Worm (Caenorhabditis elegans) whole organism, L1 larva: Measurements from ENCODE around the gene ZC239.21.
"Not testable (repeated sequence)": the region's sequence is repeated elsewhere in the genome, so short reads cannot be mapped to it uniquely, and the experiment has no call there.

Experiments used
- aly-2 ChIP-seq: fragments of 150-350 bp; optimal IDR thresholded peaks from 2 replicates; lab custom pipeline; 2014; ENCODE audit warnings: missing biosample characterization, missing genetic modification characterization
- ama-1 ChIP-seq: fragments of 150-350 bp; optimal IDR thresholded peaks from 2 replicates; lab custom pipeline; 2014
- blmp-1 ChIP-seq: fragments of 150-350 bp; optimal IDR thresholded peaks from 2 replicates; lab custom pipeline; 2014; ENCODE audit warnings: missing biosample characterization, missing genetic modification characterization
- ceh-63 ChIP-seq: fragments of 200-800 bp; sonication (Bioruptor generic); optimal IDR thresholded peaks from 2 replicates; lab custom pipeline; 2018; ENCODE audit warnings: mild to moderate bottlenecking, missing genetic modification characterization, missing compliant biosample characterization
- ceh-90 ChIP-seq: sonication (generic microtip); optimal IDR thresholded peaks from 2 replicates; lab custom pipeline; 2016; ENCODE audit warnings: missing genetic modification characterization, missing compliant biosample characterization
- dpl-1 ChIP-seq, 3 experiments: fragments of 150-350 bp in 2 of 3; sonication (generic microtip) in 1 of 3; optimal IDR thresholded peaks; 2 replicates each; lab custom pipeline; 2014 to 2017; ENCODE audit warnings: missing biosample characterization in 3 of 3, missing genetic modification characterization in 3 of 3, missing genetic modification reagents in 3 of 3
- dsc-1 ChIP-seq: sonication (generic microtip); optimal IDR thresholded peaks from 2 replicates; lab custom pipeline; 2016; ENCODE audit warnings: mild to moderate bottlenecking, missing genetic modification characterization, missing compliant biosample characterization
- egl-27 ChIP-seq, 2 experiments: fragments of 150-350 bp in 1 of 2; sonication (generic microtip); optimal IDR thresholded peaks; 3 replicates each; lab custom pipeline; 2017 to 2018; ENCODE audit warnings: missing biosample characterization in 2 of 2, missing genetic modification characterization in 2 of 2, missing genetic modification reagents in 2 of 2
- elt-2 ChIP-seq: sonication (generic microtip); optimal IDR thresholded peaks from 2 replicates; lab custom pipeline; 2016; ENCODE audit warnings: missing genetic modification characterization, mild to moderate bottlenecking, inconsistent platforms, missing compliant biosample characterization, missing genetic modification reagents
- fkh-10 ChIP-seq: sonication (generic microtip); optimal IDR thresholded peaks from 2 replicates; lab custom pipeline; 2017; ENCODE audit warnings: missing biosample characterization, missing genetic modification reagents, missing genetic modification characterization
- fkh-4 ChIP-seq: sonication (generic microtip); optimal IDR thresholded peaks from 2 replicates; lab custom pipeline; 2016; ENCODE audit warnings: missing compliant biosample characterization, missing genetic modification characterization, borderline replicate concordance
- fkh-8 ChIP-seq: sonication (generic microtip); optimal IDR thresholded peaks from 2 replicates; lab custom pipeline; 2016; ENCODE audit warnings: mild to moderate bottlenecking, missing genetic modification characterization, missing compliant biosample characterization
- fos-1 ChIP-seq: fragments of 150-350 bp; optimal IDR thresholded peaks from 2 replicates; lab custom pipeline; 2014; ENCODE audit warnings: missing biosample characterization, missing genetic modification characterization
- irx-1 ChIP-seq: sonication (generic microtip); optimal IDR thresholded peaks from 2 replicates; lab custom pipeline; 2016; ENCODE audit warnings: missing genetic modification characterization, missing compliant biosample characterization
- isw-1 ChIP-seq: fragments of 200-800 bp; sonication (Bioruptor generic); IDR thresholded peaks from 2 replicates; pipeline ENCODE4 v1.3.6; 2022; ENCODE audit warnings: missing genetic modification characterization, missing compliant biosample characterization
- jun-1 ChIP-seq: fragments of 150-350 bp; optimal IDR thresholded peaks from 2 replicates; lab custom pipeline; 2014; ENCODE audit warnings: missing biosample characterization, missing genetic modification reagents, missing genetic modification characterization
- lin-13 ChIP-seq: fragments of 150-350 bp; optimal IDR thresholded peaks from 2 replicates; lab custom pipeline; 2014; ENCODE audit warnings: missing biosample characterization, missing genetic modification reagents, missing genetic modification characterization
- lin-15B ChIP-seq: fragments of 150-350 bp; sonication (generic microtip); optimal IDR thresholded peaks from 3 replicates; lab custom pipeline; 2014; ENCODE audit warnings: missing biosample characterization, missing genetic modification characterization
- lin-39 ChIP-seq: fragments of 150-350 bp; optimal IDR thresholded peaks from 2 replicates; lab custom pipeline; 2014; ENCODE audit warnings: missing biosample characterization, missing genetic modification reagents, missing genetic modification characterization
- lsy-2 ChIP-seq, 2 experiments: fragments of 150-350 bp; optimal IDR thresholded peaks; 2 replicates each; lab custom pipeline; 2014; ENCODE audit warnings: missing biosample characterization in 2 of 2, missing genetic modification characterization in 2 of 2
- mab-9 ChIP-seq: fragments of 200-800 bp; sonication (Bioruptor generic); IDR thresholded peaks from 2 replicates; pipeline ENCODE4 v1.3.6; 2022; ENCODE audit warnings: missing genetic modification reagents, missing genetic modification characterization, missing compliant biosample characterization
- mep-1 ChIP-seq: fragments of 150-350 bp; optimal IDR thresholded peaks from 2 replicates; lab custom pipeline; 2014; ENCODE audit warnings: missing biosample characterization, missing genetic modification characterization
- nhr-11 ChIP-seq: fragments of 150-350 bp; optimal IDR thresholded peaks from 2 replicates; lab custom pipeline; 2014; ENCODE audit warnings: missing biosample characterization, missing genetic modification characterization
- nhr-19 ChIP-seq: fragments of 200-800 bp; sonication (Bioruptor generic); conservative IDR thresholded peaks from 2 replicates; pipeline ENCODE4 v1.3.6; 2022; ENCODE audit warnings: missing genetic modification characterization, missing compliant biosample characterization
- nhr-237 ChIP-seq: fragments of 150-350 bp; optimal IDR thresholded peaks from 2 replicates; lab custom pipeline; 2014; ENCODE audit warnings: missing biosample characterization, missing genetic modification characterization
- nhr-47 ChIP-seq: sonication (generic microtip); optimal IDR thresholded peaks from 2 replicates; lab custom pipeline; 2016; ENCODE audit warnings: mild to moderate bottlenecking, missing genetic modification characterization, moderate library complexity, missing compliant biosample characterization
- nhr-71 ChIP-seq: sonication (generic microtip); optimal IDR thresholded peaks from 2 replicates; lab custom pipeline; 2016; ENCODE audit warnings: mild to moderate bottlenecking, missing genetic modification characterization, moderate library complexity, missing compliant biosample characterization
- nhr-77 ChIP-seq: fragments of 150-350 bp; optimal IDR thresholded peaks from 2 replicates; lab custom pipeline; 2014; ENCODE audit warnings: missing biosample characterization, missing genetic modification characterization
- nhr-84 ChIP-seq: sonication (generic microtip); optimal IDR thresholded peaks from 2 replicates; lab custom pipeline; 2017; ENCODE audit warnings: missing biosample characterization, missing genetic modification characterization
- nhr-90 ChIP-seq: sonication (generic microtip); optimal IDR thresholded peaks from 2 replicates; lab custom pipeline; 2016; ENCODE audit warnings: mild to moderate bottlenecking, missing genetic modification characterization, missing compliant biosample characterization; ENCODE audit not compliant: poor library complexity
- pag-3 ChIP-seq: sonication (generic microtip); optimal IDR thresholded peaks from 2 replicates; lab custom pipeline; 2017; ENCODE audit warnings: missing genetic modification characterization, mild to moderate bottlenecking, missing compliant biosample characterization, antibody characterized with exemption, borderline replicate concordance; ENCODE audit not compliant: insufficient read depth
- pax-3 ChIP-seq: fragments of 200-800 bp; sonication (Bioruptor generic); optimal IDR thresholded peaks from 2 replicates; lab custom pipeline; 2018; ENCODE audit warnings: mild to moderate bottlenecking, missing genetic modification characterization, moderate library complexity, missing compliant biosample characterization
- rnt-1 ChIP-seq: sonication (generic microtip); optimal IDR thresholded peaks from 2 replicates; lab custom pipeline; 2016; ENCODE audit warnings: mild to moderate bottlenecking, missing genetic modification characterization, moderate library complexity, missing compliant biosample characterization
- snpc-4 ChIP-seq: fragments of 150-350 bp; optimal IDR thresholded peaks from 2 replicates; lab custom pipeline; 2014; ENCODE audit warnings: missing biosample characterization, missing genetic modification characterization
- sox-4 ChIP-seq: sonication (generic microtip); optimal IDR thresholded peaks from 2 replicates; lab custom pipeline; 2016; ENCODE audit warnings: missing genetic modification characterization, missing compliant biosample characterization
- sup-37 ChIP-seq: fragments of 200-800 bp; sonication (Bioruptor generic); optimal IDR thresholded peaks from 2 replicates; lab custom pipeline; 2018; ENCODE audit warnings: mild to moderate bottlenecking, missing genetic modification characterization, missing compliant biosample characterization
- tlp-1 ChIP-seq: fragments of 150-350 bp; optimal IDR thresholded peaks from 2 replicates; lab custom pipeline; 2014; ENCODE audit warnings: missing biosample characterization, missing genetic modification characterization
- unc-30 ChIP-seq: sonication (generic microtip); optimal IDR thresholded peaks from 2 replicates; lab custom pipeline; 2017; ENCODE audit warnings: missing biosample characterization, missing genetic modification characterization
- unc-98 ChIP-seq: fragments of 200-800 bp; sonication (Bioruptor generic); IDR thresholded peaks from 2 replicates; pipeline ENCODE4 v1.3.6; 2022; ENCODE audit warnings: missing genetic modification characterization, missing compliant biosample characterization

Gene ZC239.21

DNA sequence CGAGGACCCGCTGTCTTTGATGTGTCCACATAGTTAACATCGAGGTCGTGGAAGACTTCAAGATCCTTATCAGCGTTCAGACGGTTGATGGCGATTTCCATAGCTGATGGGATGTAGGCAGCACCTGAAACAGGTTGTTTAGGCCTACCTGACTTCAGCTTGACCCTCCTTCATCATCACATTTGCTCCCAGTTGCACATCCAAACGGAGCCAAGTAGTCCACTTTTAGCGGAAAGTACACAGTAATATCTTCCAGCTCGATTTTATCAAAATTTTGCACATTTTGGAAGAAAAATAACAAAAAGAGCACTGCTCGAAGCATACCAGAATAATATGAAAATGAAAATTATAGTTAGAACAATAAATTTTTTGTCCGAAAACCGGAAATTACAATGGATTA is 9.8 kb upstream of the ZC239.21 start, which contains the start of gene gcy-15:
gcy-15 (minus strand) TSS at position 101 of the 400 bp plus-strand sequence.
- no peak for TF ChIP-seq nhr-71 (tag; lab: Kevin White, UChicago)
- TF ChIP-seq nhr-19 (GFP tag; lab: Robert Waterston, UW), result no peak
- TF ChIP-seq ceh-63, result no peak
- TF ChIP-seq irx-1, result no peak

DNA sequence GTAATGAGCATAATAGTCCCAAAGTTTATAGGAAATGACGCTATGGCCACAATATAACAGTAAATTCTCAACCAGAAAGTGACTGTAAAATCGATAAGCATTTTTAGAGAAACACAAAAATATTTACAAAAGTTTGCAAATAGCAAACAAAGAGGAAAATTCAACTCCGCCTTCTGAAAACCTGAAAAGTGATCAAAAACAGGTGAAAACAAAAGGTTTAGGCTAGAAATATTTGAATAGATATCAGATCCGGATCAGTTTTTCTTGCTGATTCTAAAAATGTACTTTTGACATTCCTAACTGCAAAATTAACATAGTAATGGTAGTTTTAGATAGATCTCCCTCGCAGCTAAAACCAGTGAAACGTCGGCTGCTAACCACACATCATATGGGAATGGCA is 7.7 kb upstream of the ZC239.21 start, which contains the start of gene sri-51:
sri-51 (minus strand) TSS at position 101 of the 400 bp plus-strand sequence.
- no peak for TF ChIP-seq unc-98 (GFP tag; lab: Robert Waterston, UW)
- no peak for TF ChIP-seq nhr-90 (tag; lab: Kevin White, UChicago)
- no peak for TF ChIP-seq lsy-2 (tag; optimal IDR thresholded peaks at IDR 0.05; lab: Kevin White, UChicago)
- no peak for TF ChIP-seq nhr-237
- no peak for TF ChIP-seq tlp-1 (tag; lab: Kevin White, UChicago)
- no peak for TF ChIP-seq aly-2 (tag; lab: Kevin White, UChicago)
- no peak for TF ChIP-seq unc-30 (tag; lab: Kevin White, UChicago)
- TF ChIP-seq elt-2 (tag; lab: Kevin White, UChicago), result no peak
- TF ChIP-seq sup-37 (GFP tag; lab: Kevin White, UChicago), result no peak
- TF ChIP-seq nhr-84 (tag; lab: Kevin White, UChicago), result no peak
- no peak for TF ChIP-seq ceh-90 (tag; lab: Kevin White, UChicago)
- no peak for TF ChIP-seq fkh-4

ce11 chrII:3201242-3201641 is 5.5 kb upstream of the ZC239.21 start, which contains the start of gene sri-48:
sri-48 (minus strand) TSS chrII:3201342.
- not testable (repeated sequence) for TF ChIP-seq nhr-84 (tag; lab: Kevin White, UChicago); nhr-11 (tag; lab: Kevin White, UChicago); isw-1
- TF ChIP-seq, all 84 proteins: peak for 0; not testable (repeated sequence) for 84

DNA sequence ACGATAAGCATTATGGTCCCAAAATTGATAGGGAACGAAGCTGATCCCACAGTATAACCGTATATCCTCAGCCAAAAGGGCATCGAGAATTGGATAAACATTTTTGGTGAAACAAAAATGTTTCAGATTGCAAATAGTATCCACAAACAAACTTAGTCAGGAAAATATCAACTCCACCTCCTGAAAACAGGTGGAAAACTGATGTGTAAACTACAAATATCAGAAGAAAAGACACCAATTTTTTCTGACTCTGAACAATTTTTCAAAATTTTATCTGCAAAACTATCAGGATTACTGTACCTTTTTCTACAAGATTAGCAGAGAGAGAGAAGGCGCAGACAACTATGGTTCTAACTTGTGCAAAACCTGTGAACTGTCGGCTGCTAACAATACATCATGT is 4.2 kb upstream of the ZC239.21 start, which contains the start of gene sri-53:
sri-53 (minus strand) TSS at position 101 of the 400 bp plus-strand sequence.
- TF ChIP-seq pax-3 (tag; lab: Kevin White, UChicago) (no peak), fkh-8 (tag; lab: Kevin White, UChicago) (no peak)

ce11 chrII:3203415-3203814 is 3.3 kb upstream of the ZC239.21 start, which contains the start of gene sri-50:
sri-50 (plus strand) TSS chrII:3203715.
- TF ChIP-seq nhr-19 (GFP tag; lab: Robert Waterston, UW) (no peak), dpl-1 (GFP tag; optimal IDR thresholded peaks at IDR 0.05; lab: Kevin White, UChicago) (no peak), ama-1 (no peak), rnt-1 (tag; lab: Kevin White, UChicago) (no peak), pag-3 (no peak)

- TF ChIP-seq snpc-4 (tag; lab: Kevin White, UChicago) (no peak), lin-13 (GFP tag; lab: Kevin White, UChicago) (no peak), unc-30 (tag; lab: Kevin White, UChicago) (no peak)
Measured at ce11 chrII:3208679-3209078, 1.9 kb downstream of the ZC239.21 start, which contains the start of gene sdz-35. sdz-35 (minus strand) TSS chrII:3208779.

ce11 chrII:3209251-3209650 is 2.5 kb downstream of the ZC239.21 start, which contains the start of gene ZC239.6:
ZC239.6 (plus strand) TSS chrII:3209631.
- TF ChIP-seq lin-39 (tag; lab: Kevin White, UChicago) (no peak), elt-2 (tag; lab: Kevin White, UChicago) (no peak), lin-13 (GFP tag; lab: Kevin White, UChicago) (no peak), fkh-10 (GFP tag; lab: Kevin White, UChicago) (no peak), sox-4 (tag; lab: Kevin White, UChicago) (no peak), mep-1 (peak; percentile 27), mab-9 (GFP tag; lab: Robert Waterston, UW) (no peak), nhr-237 (no peak), fos-1 (tag; lab: Kevin White, UChicago) (no peak), nhr-71 (tag; lab: Kevin White, UChicago) (no peak), lin-15B (tag; lab: Kevin White, UChicago) (no peak), egl-27 (tag; optimal IDR thresholded peaks at IDR 0.05; lab: Kevin White, UChicago) (no peak), nhr-47 (peak; percentile 17), nhr-11 (tag; lab: Kevin White, UChicago) (no peak), jun-1 (tag; lab: Kevin White, UChicago) (no peak), pag-3 (no peak), rnt-1 (tag; lab: Kevin White, UChicago) (peak; percentile 53), blmp-1 (tag; lab: Kevin White, UChicago) (peak; percentile 17), nhr-77 (tag; lab: Kevin White, UChicago) (no peak), sup-37 (GFP tag; lab: Kevin White, UChicago) (no peak), nhr-84 (tag; lab: Kevin White, UChicago) (no peak), dsc-1 (no peak)
